Worm (Caenorhabditis elegans) whole organism, L3 larva: ENCODE data around the gene srh-222.
A peak's percentile ranks its signal among the peaks of the same experiment; 100 is the strongest.

Source experiments
- elt-1 ChIP-seq: fragments of 150-350 bp; optimal IDR thresholded peaks from 2 replicates; lab custom pipeline; 2014; ENCODE audit warnings: missing biosample characterization, missing genetic modification characterization
- lin-39 ChIP-seq: fragments of 150-350 bp; optimal IDR thresholded peaks from 2 replicates; lab custom pipeline; 2018; ENCODE audit warnings: missing biosample characterization, missing genetic modification reagents, missing genetic modification characterization
- lsy-12 ChIP-seq: sonication (generic microtip); optimal IDR thresholded peaks from 2 replicates; lab custom pipeline; 2016; ENCODE audit warnings: mild to moderate bottlenecking, missing genetic modification characterization, missing compliant biosample characterization
- pha-4 ChIP-seq: fragments of 150-350 bp; optimal IDR thresholded peaks from 2 replicates; lab custom pipeline; 2014; ENCODE audit warnings: missing biosample characterization, missing genetic modification reagents, missing genetic modification characterization
- sea-2 ChIP-seq: fragments of 150-350 bp; sonication (generic microtip); optimal IDR thresholded peaks from 4 replicates; lab custom pipeline; 2014; ENCODE audit warnings: missing biosample characterization, missing genetic modification reagents, missing genetic modification characterization
- skn-1 ChIP-seq: fragments of 150-350 bp; optimal IDR thresholded peaks from 2 replicates; lab custom pipeline; 2014; ENCODE audit warnings: missing biosample characterization, missing genetic modification characterization
- tbx-2 ChIP-seq: sonication (generic microtip); optimal IDR thresholded peaks from 2 replicates; lab custom pipeline; 2016; ENCODE audit warnings: mild to moderate bottlenecking, missing genetic modification characterization, missing compliant biosample characterization
- unc-39 ChIP-seq: sonication (generic microtip); optimal IDR thresholded peaks from 4 replicates; lab custom pipeline; 2017; ENCODE audit warnings: missing biosample characterization, missing genetic modification characterization
- zag-1 ChIP-seq: fragments of 150-350 bp; optimal IDR thresholded peaks from 2 replicates; lab custom pipeline; 2014; ENCODE audit warnings: missing biosample characterization, missing genetic modification characterization

DNA sequence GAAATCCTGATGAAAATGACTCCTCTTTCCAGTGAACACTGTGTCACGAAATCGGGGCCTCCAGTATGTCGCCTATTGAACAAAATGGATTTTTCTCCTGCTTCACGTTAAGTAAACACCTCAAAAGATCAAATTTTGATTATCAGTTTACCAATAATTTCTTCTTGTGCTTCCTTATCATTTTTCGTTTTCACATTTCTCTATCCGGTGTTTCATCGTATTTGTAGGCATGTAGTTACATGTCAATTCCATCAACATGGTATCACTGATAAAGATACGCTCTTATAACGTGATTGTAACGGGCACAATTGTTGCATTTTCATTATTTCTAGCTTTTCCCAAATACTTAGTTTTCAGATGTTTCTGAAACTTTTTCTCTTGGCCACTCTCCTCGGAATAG is 35.2 kb upstream of the srh-222 start, which contains the start of gene clec-72:
- no peak for TF ChIP-seq tbx-2
- TF ChIP-seq pha-4 (tag; lab: Kevin White, UChicago): no peak
- TF ChIP-seq zag-1 (tag; lab: Kevin White, UChicago): no peak
- no peak for TF ChIP-seq elt-1 (tag; lab: Kevin White, UChicago)
- no peak for TF ChIP-seq lin-39 (tag; lab: Kevin White, UChicago)
- no peak for TF ChIP-seq lsy-12 (tag; lab: Kevin White, UChicago)
- TF ChIP-seq sea-2: no peak
- peak; percentile 41 for TF ChIP-seq skn-1 (tag; lab: Kevin White, UChicago)
- TF ChIP-seq unc-39: no peak
